Worm (Caenorhabditis elegans): ENCODE measurements around the gene thoc-2.

thoc-2 gene

DNA sequence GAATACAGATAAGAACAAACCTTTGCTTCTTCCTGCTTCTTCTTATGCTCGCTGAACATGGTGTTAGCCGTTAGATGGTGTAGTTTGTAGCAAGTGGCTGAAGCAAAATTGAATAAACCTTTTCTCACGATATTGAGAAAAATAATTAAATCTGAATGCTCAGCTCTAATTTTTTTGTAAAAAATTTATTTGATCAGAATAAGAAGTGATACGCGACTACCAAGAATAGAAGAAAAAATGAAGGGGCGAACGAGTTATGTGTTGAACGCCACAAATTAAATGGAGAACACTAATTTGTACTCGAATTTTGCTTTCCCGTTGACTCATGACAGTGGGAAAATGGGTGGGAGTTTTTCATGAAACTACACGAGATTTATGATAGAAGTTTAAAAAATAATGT lies 24.6 kb upstream of the thoc-2 start, which contains the start of gene C56G2.9:
Gene C56G2.9, minus strand, starts transcription at position 101 of the 400 bp plus-strand sequence.
- no peak for TF ChIP-seq flh-1 (GFP tag; optimal IDR thresholded peaks at IDR 0.05)
- no peak for TF ChIP-seq tbx-8 (GFP tag; optimal IDR thresholded peaks at IDR 0.05)
- no peak for TF ChIP-seq mab-5 (tag; optimal IDR thresholded peaks at IDR 0.05)
- no peak for TF ChIP-seq bed-3 (GFP tag; optimal IDR thresholded peaks at IDR 0.05)
- TF ChIP-seq snpc-4 (tag; optimal IDR thresholded peaks at IDR 0.05), result no peak
- TF ChIP-seq ceh-83 (GFP tag; optimal IDR thresholded peaks at IDR 0.05), result no peak
- TF ChIP-seq unc-62 (GFP tag; optimal IDR thresholded peaks at IDR 0.05), result no peak
- TF ChIP-seq drap-1 (GFP tag; optimal IDR thresholded peaks at IDR 0.05), result no peak
- TF ChIP-seq elt-1 (tag; optimal IDR thresholded peaks at IDR 0.05; ENCODE audit: borderline replicate concordance, insufficient read depth), result no peak
- no peak for TF ChIP-seq ceh-43 (GFP tag; optimal IDR thresholded peaks at IDR 0.05)
- TF ChIP-seq nhr-76 (tag; optimal IDR thresholded peaks at IDR 0.05), result no peak
- no peak for TF ChIP-seq nhr-237 (tag; optimal IDR thresholded peaks at IDR 0.05)
- no peak for TF ChIP-seq hlh-1 (tag; optimal IDR thresholded peaks at IDR 0.05)
- TF ChIP-seq mep-1 (tag; optimal IDR thresholded peaks at IDR 0.05), result no peak
- no peak for TF ChIP-seq sptf-1 (tag; optimal IDR thresholded peaks at IDR 0.05)
- TF ChIP-seq mls-2 (tag; optimal IDR thresholded peaks at IDR 0.05), result no peak
- no peak for TF ChIP-seq unc-120 (tag; optimal IDR thresholded peaks at IDR 0.05; ENCODE audit: poor library complexity, severe bottlenecking)
- no peak for TF ChIP-seq ceh-39 (tag; optimal IDR thresholded peaks at IDR 0.05)

DNA sequence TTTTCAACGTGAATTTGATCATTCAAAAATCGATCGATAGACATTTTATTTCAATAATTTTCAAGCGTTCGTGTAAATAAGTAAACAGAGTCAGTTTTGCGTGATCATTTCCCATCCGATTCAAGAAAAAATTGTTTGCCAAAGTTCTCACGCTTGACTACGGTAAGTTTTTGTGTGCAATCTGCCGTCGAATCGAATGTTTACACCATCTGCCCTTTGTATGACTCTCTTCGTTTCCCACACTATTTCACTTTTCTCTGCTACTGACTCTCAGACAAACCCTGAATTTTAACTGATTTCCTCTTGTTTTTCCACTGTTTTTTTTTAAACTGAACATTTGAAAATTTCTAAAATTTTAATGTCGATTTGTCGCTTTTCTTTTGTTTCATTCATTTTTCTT lies 23.1 kb upstream of the thoc-2 start:
- TF ChIP-seq cnd-1 (tag; optimal IDR thresholded peaks at IDR 0.05) (peak; percentile 71), pha-4 (tag; optimal IDR thresholded peaks at IDR 0.05) (peak; percentile 70), tbx-8 (GFP tag; optimal IDR thresholded peaks at IDR 0.05) (no peak), mls-2 (tag; optimal IDR thresholded peaks at IDR 0.05) (no peak), lin-32 (GFP tag; optimal IDR thresholded peaks at IDR 0.05) (no peak), nhr-237 (tag; optimal IDR thresholded peaks at IDR 0.05) (peak; percentile 81), unc-120 (tag; optimal IDR thresholded peaks at IDR 0.05; ENCODE audit: poor library complexity, severe bottlenecking) (peak; percentile 32), ztf-11 (tag; optimal IDR thresholded peaks at IDR 0.05) (no peak), sem-2 (GFP tag; optimal IDR thresholded peaks at IDR 0.05) (no peak), mep-1 (tag; optimal IDR thresholded peaks at IDR 0.05) (peak; percentile 84), lsy-2 (tag; optimal IDR thresholded peaks at IDR 0.05) (peak; percentile 96), unc-39 (tag; optimal IDR thresholded peaks at IDR 0.05) (no peak), elt-3 (tag; optimal IDR thresholded peaks at IDR 0.05) (peak; percentile 18), elt-1 (tag; optimal IDR thresholded peaks at IDR 0.05; ENCODE audit: borderline replicate concordance, insufficient read depth) (no peak), ham-2 (GFP tag; optimal IDR thresholded peaks at IDR 0.05) (no peak), ceh-43 (GFP tag; optimal IDR thresholded peaks at IDR 0.05) (no peak), nhr-28 (tag; optimal IDR thresholded peaks at IDR 0.05) (no peak), hlh-1 (tag; optimal IDR thresholded peaks at IDR 0.05) (peak; percentile 55), M03D4.4 (tag; optimal IDR thresholded peaks at IDR 0.05) (no peak), flh-1 (GFP tag; optimal IDR thresholded peaks at IDR 0.05) (no peak), snpc-4 (tag; optimal IDR thresholded peaks at IDR 0.05) (no peak), lin-13 (tag; optimal IDR thresholded peaks at IDR 0.05) (peak; percentile 63), zip-8 (tag; optimal IDR thresholded peaks at IDR 0.05) (no peak), bed-3 (GFP tag; optimal IDR thresholded peaks at IDR 0.05) (no peak), ces-1 (GFP tag; optimal IDR thresholded peaks at IDR 0.05) (peak; percentile 54), ceh-83 (GFP tag; optimal IDR thresholded peaks at IDR 0.05) (no peak), nhr-2 (tag; optimal IDR thresholded peaks at IDR 0.05) (no peak), drap-1 (GFP tag; optimal IDR thresholded peaks at IDR 0.05) (peak; percentile 52), blmp-1 (tag; optimal IDR thresholded peaks at IDR 0.05) (no peak), unc-62 (GFP tag; optimal IDR thresholded peaks at IDR 0.05) (no peak), mab-5 (tag; optimal IDR thresholded peaks at IDR 0.05) (peak; percentile 20), ceh-39 (tag; optimal IDR thresholded peaks at IDR 0.05) (peak; percentile 56), nhr-12 (tag; optimal IDR thresholded peaks at IDR 0.05) (no peak), nhr-76 (tag; optimal IDR thresholded peaks at IDR 0.05) (no peak), sptf-1 (tag; optimal IDR thresholded peaks at IDR 0.05) (peak; percentile 61)

DNA sequence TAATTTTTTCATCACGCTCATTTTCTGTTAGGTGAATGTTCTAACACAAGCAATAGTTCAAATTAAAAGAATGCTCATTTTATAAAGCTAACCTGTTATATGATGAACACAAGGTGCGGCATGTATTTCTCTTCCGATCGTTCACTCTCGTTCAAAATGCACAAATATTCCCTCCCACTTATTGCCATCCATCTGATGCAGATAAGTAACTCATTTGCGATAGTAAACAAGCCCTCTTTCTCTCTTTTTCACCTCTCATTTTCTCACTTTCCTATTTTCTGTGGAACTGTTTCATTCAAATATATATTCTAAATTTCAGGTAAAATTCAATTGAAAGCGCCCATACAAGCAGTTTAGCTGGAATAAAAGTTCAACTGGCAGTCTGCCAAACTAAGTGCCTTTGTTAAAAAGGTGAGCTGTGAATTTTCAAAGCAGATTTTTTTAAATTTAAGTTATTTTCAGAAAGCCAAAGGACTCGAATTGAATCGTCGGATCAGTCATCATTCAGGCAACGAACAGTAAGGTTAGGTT lies 21.8 kb upstream of the thoc-2 start, which contains the start of the genes trmt-10C.2 and C56G2.22:
Gene trmt-10C.2, plus strand, starts transcription at position 314 of the 531 bp plus-strand sequence.
Gene C56G2.22, plus strand, starts transcription at position 481 of the 531 bp plus-strand sequence.
- TF ChIP-seq elt-3 (tag; optimal IDR thresholded peaks at IDR 0.05), result no peak
- peak; percentile 41 for TF ChIP-seq pha-4 (tag; optimal IDR thresholded peaks at IDR 0.05)
